Fruit fly (Drosophila melanogaster): Measurements from ENCODE around the gene CG32563.
A peak's percentile ranks its signal among the peaks of the same experiment; 100 is the strongest.

Gene CG32563

dm6 chrX:17170484-17170944 lies 37.7 kb upstream of the CG32563 start (continued):
- TF ChIP-seq Dbx (GFP tag; IDR thresholded peaks at IDR 0.05), result peak; percentile 49; the same call in 1 of the 3 replicates
- TF ChIP-seq Oli (tag; optimal IDR thresholded peaks at IDR 0.05), result peak; percentile 47
- no peak for TF ChIP-seq CG8359 (GFP tag; optimal IDR thresholded peaks at IDR 0.05; ENCODE audit: borderline replicate concordance)
- peak; percentile 15 for TF ChIP-seq Fer2 (tag; optimal IDR thresholded peaks at IDR 0.05)
- no peak for TF ChIP-seq usp (GFP tag; optimal IDR thresholded peaks at IDR 0.05)
- peak; percentile 57 for TF ChIP-seq PHDP (tag; optimal IDR thresholded peaks at IDR 0.05)
- peak; percentile 37 for TF ChIP-seq Hand (GFP tag; optimal IDR thresholded peaks at IDR 0.05)
- peak; percentile 76 for TF ChIP-seq lab (GFP tag; optimal IDR thresholded peaks at IDR 0.05)
- peak; percentile 61 for TF ChIP-seq Ada2b (GFP tag; IDR thresholded peaks at IDR 0.05)
- 0 out of 2 replicates have a peak, but pooled peaks have one; percentile 32 for TF ChIP-seq CG31441 (GFP tag; IDR thresholded peaks at IDR 0.05)
- peak; percentile 69 for TF ChIP-seq CG7372 (GFP tag; IDR thresholded peaks at IDR 0.05)
- TF ChIP-seq Antp (GFP tag; optimal IDR thresholded peaks at IDR 0.05), result no peak
- TF ChIP-seq cwo (GFP tag; optimal IDR thresholded peaks at IDR 0.05), result peak; percentile 69
- peak; percentile 49 for TF ChIP-seq CG3847 (GFP tag; IDR thresholded peaks at IDR 0.05)
- TF ChIP-seq CG4360 (GFP tag; IDR thresholded peaks at IDR 0.05), result no peak
- no peak for TF ChIP-seq nerfin-1 (tag; optimal IDR thresholded peaks at IDR 0.05)
- peak; percentile 73 for TF ChIP-seq CG15269 (tag; optimal IDR thresholded peaks at IDR 0.05)
- TF ChIP-seq nmo (GFP tag; optimal IDR thresholded peaks at IDR 0.05), result peak; percentile 25
- 0 out of 3 replicates have a peak, but pooled peaks have one; percentile 24 for TF ChIP-seq ci (GFP tag; IDR thresholded peaks at IDR 0.05)
- peak; percentile 12 for TF ChIP-seq Hr3 (GFP tag; optimal IDR thresholded peaks at IDR 0.05)
- TF ChIP-seq CG14441 (GFP tag; IDR thresholded peaks at IDR 0.05), result peak; percentile 49; the same call in 1 of the 2 replicates
- TF ChIP-seq CG34422 (GFP tag; IDR thresholded peaks at IDR 0.05), result 0 out of 3 replicates have a peak, but pooled peaks have one; percentile 29
- TF ChIP-seq CG12659 (GFP tag; optimal IDR thresholded peaks at IDR 0.05), result peak; percentile 42
- peak; percentile 16 for TF ChIP-seq tap (tag; optimal IDR thresholded peaks at IDR 0.05)
- TF ChIP-seq caup (GFP tag; optimal IDR thresholded peaks at IDR 0.05; ENCODE audit: severe bottlenecking), result peak; percentile 36
- peak; percentile 53 for TF ChIP-seq CG8924 (tag; optimal IDR thresholded peaks at IDR 0.05)
- TF ChIP-seq corto (GFP tag; optimal IDR thresholded peaks at IDR 0.05), result no peak
- peak; percentile 50 for TF ChIP-seq HHEX (GFP tag; optimal IDR thresholded peaks at IDR 0.05)
- peak; percentile 39 for TF ChIP-seq CG10209 (GFP tag; optimal IDR thresholded peaks at IDR 0.05)
- peak; percentile 24; the same call in 1 of the 2 replicates for TF ChIP-seq MBD-R2 (GFP tag; IDR thresholded peaks at IDR 0.05)
- peak; percentile 3 for TF ChIP-seq CG11723 (GFP tag; optimal IDR thresholded peaks at IDR 0.05)
- peak; percentile 24 for TF ChIP-seq CG10147 (GFP tag; optimal IDR thresholded peaks at IDR 0.05)
- TF ChIP-seq dysf (GFP tag; IDR thresholded peaks at IDR 0.05), result peak; percentile 68; the same call in 2 of the 3 replicates
- TF ChIP-seq CG17361 (GFP tag; IDR thresholded peaks at IDR 0.05), result 0 out of 3 replicates have a peak, but pooled peaks have one; percentile 35
- peak; percentile 57 for TF ChIP-seq Hmr (GFP tag; optimal IDR thresholded peaks at IDR 0.05)
- TF ChIP-seq B-H1 (GFP tag; IDR thresholded peaks at IDR 0.05), result peak; percentile 17; the same call in 1 of the 3 replicates
- TF ChIP-seq HLHmδ (GFP tag; optimal IDR thresholded peaks at IDR 0.05), result no peak
- peak; percentile 14; the same call in 1 of the 2 replicates for TF ChIP-seq Taf1 (GFP tag; IDR thresholded peaks at IDR 0.05)
- TF ChIP-seq CG4730 (GFP tag; IDR thresholded peaks at IDR 0.05), result 0 out of 2 replicates have a peak, but pooled peaks have one; percentile 24
- peak; percentile 61 for TF ChIP-seq Fer1 (GFP tag; optimal IDR thresholded peaks at IDR 0.05)
- TF ChIP-seq lilli (GFP tag; optimal IDR thresholded peaks at IDR 0.05), result peak; percentile 1
- peak; percentile 49; the same call in 1 of the 2 replicates for TF ChIP-seq sob (GFP tag; IDR thresholded peaks at IDR 0.05)
- peak; percentile 3 for TF ChIP-seq Nf-YB (GFP tag; optimal IDR thresholded peaks at IDR 0.05)
- peak; percentile 31 for TF ChIP-seq CG2120 (GFP tag; optimal IDR thresholded peaks at IDR 0.05)
- peak; percentile 58 for TF ChIP-seq tgo (GFP tag; IDR thresholded peaks at IDR 0.05)
- no peak for TF ChIP-seq CG10431 (GFP tag; optimal IDR thresholded peaks at IDR 0.05)
- peak; percentile 57 for TF ChIP-seq CG6854 (GFP tag; optimal IDR thresholded peaks at IDR 0.05)
- peak; percentile 40; the same call in 1 of the 2 replicates for TF ChIP-seq Atf6 (GFP tag; IDR thresholded peaks at IDR 0.05)
- TF ChIP-seq Meics (GFP tag; optimal IDR thresholded peaks at IDR 0.05), result peak; percentile 74
